Fruit fly (Drosophila melanogaster): ENCODE data around the gene mura.

- TF ChIP-seq CTCF (optimal IDR thresholded peaks at IDR 0.05) (no peak), CG8478 (optimal IDR thresholded peaks at IDR 0.05) (no peak)
These were observed 17.5 kb downstream of the mura start for dm6 chr3R:9534125-9534496.
